Fruit fly (Drosophila melanogaster) whole organism, embryonic: ENCODE data around the gene CG34008.

ENCODE experiments used
- Atf-2 ChIP-seq: fragments of 200-800 bp; sonication (Bioruptor generic); optimal IDR thresholded peaks from 2 replicates; lab custom pipeline; 2016; ENCODE audit warnings: missing biosample characterization, missing genetic modification characterization
- Bgb ChIP-seq: fragments of 200-800 bp; sonication (Bioruptor generic); IDR thresholded peaks from 2 replicates; pipeline ENCODE4 v1.3.6; 2022; ENCODE audit warnings: missing biosample characterization, missing genetic modification characterization; ENCODE audit not compliant: partially characterized antibody
- CG10431 ChIP-seq: fragments of 200-800 bp; sonication (Bioruptor generic); optimal IDR thresholded peaks from 3 replicates; lab custom pipeline; 2018; ENCODE audit warnings: missing biosample characterization, mild to moderate bottlenecking, missing genetic modification characterization
- CG10565 ChIP-seq: fragments of 200-800 bp; sonication (Bioruptor generic); optimal IDR thresholded peaks from 3 replicates; lab custom pipeline; 2016; ENCODE audit warnings: missing biosample characterization, mild to moderate bottlenecking, missing genetic modification characterization
- CG11093 ChIP-seq: fragments of 200-800 bp; sonication (Bioruptor generic); IDR thresholded peaks from 3 replicates; pipeline ENCODE4 v1.3.6; 2022; ENCODE audit warnings: missing biosample characterization, missing genetic modification characterization
- CG11723 ChIP-seq: fragments of 200-800 bp; sonication (Bioruptor generic); optimal IDR thresholded peaks from 2 replicates; lab custom pipeline; 2017; ENCODE audit warnings: missing biosample characterization, mild to moderate bottlenecking, missing genetic modification characterization
- CG12071 ChIP-seq: fragments of 200-800 bp; sonication (Bioruptor generic); optimal IDR thresholded peaks from 3 replicates; lab custom pipeline; 2018; ENCODE audit warnings: missing biosample characterization, mild to moderate bottlenecking, missing genetic modification characterization
- CG12155 ChIP-seq: fragments of 200-800 bp; sonication (Bioruptor generic); optimal IDR thresholded peaks from 3 replicates; lab custom pipeline; 2016; ENCODE audit warnings: missing biosample characterization, missing genetic modification characterization
- CG12769 ChIP-seq: fragments of 200-800 bp; sonication (Bioruptor generic); optimal IDR thresholded peaks from 2 replicates; lab custom pipeline; 2019; ENCODE audit warnings: missing biosample characterization, mild to moderate bottlenecking, missing genetic modification characterization, moderate library complexity
- CG13287 ChIP-seq: fragments of 200-800 bp; sonication (Bioruptor generic); IDR thresholded peaks from 2 replicates; pipeline ENCODE4 v1.3.6; 2022; ENCODE audit warnings: missing biosample characterization, missing genetic modification characterization; ENCODE audit not compliant: partially characterized antibody
- CG14441 ChIP-seq: fragments of 200-800 bp; sonication (Bioruptor generic); IDR thresholded peaks from 2 replicates; pipeline ENCODE4 v1.3.6; 2022; ENCODE audit warnings: missing biosample characterization, missing genetic modification characterization
- CG17912 ChIP-seq: fragments of 200-800 bp; sonication (Bioruptor generic); optimal IDR thresholded peaks from 2 replicates; lab custom pipeline; 2018; ENCODE audit warnings: missing biosample characterization, mild to moderate bottlenecking, missing genetic modification characterization
- CG18599 ChIP-seq: fragments of 200-800 bp; sonication (Bioruptor generic); optimal IDR thresholded peaks from 3 replicates; lab custom pipeline; 2017; ENCODE audit warnings: missing biosample characterization, missing genetic modification characterization, mild to moderate bottlenecking, moderate library complexity, missing genetic modification reagents
- CG3281 ChIP-seq: fragments of 200-800 bp; sonication (Bioruptor generic); optimal IDR thresholded peaks from 3 replicates; lab custom pipeline; 2017; ENCODE audit warnings: missing biosample characterization, mild to moderate bottlenecking, missing genetic modification characterization
- CG34224 ChIP-seq: fragments of 200-800 bp; sonication (Bioruptor generic); IDR thresholded peaks from 3 replicates; pipeline ENCODE4 v1.3.6; 2022; ENCODE audit warnings: missing biosample characterization, missing genetic modification characterization; ENCODE audit not compliant: partially characterized antibody
- CG6765 ChIP-seq: fragments of 200-800 bp; sonication (Bioruptor generic); optimal IDR thresholded peaks from 3 replicates; lab custom pipeline; 2017; ENCODE audit warnings: missing biosample characterization, mild to moderate bottlenecking, missing genetic modification characterization
- CG7928 ChIP-seq: fragments of 200-800 bp; sonication (Bioruptor generic); optimal IDR thresholded peaks from 2 replicates; lab custom pipeline; 2017; ENCODE audit warnings: missing biosample characterization, mild to moderate bottlenecking, missing genetic modification characterization
- CG7987 ChIP-seq: fragments of 200-800 bp; sonication (Bioruptor generic); optimal IDR thresholded peaks from 2 replicates; lab custom pipeline; 2018; ENCODE audit warnings: missing biosample characterization, mild to moderate bottlenecking, missing genetic modification characterization, moderate library complexity
- CG8089 ChIP-seq: fragments of 200-800 bp; sonication (Bioruptor generic); optimal IDR thresholded peaks from 3 replicates; lab custom pipeline; 2016; ENCODE audit warnings: missing biosample characterization, missing genetic modification characterization
- CG9609 ChIP-seq: fragments of 200-800 bp; sonication (Bioruptor generic); optimal IDR thresholded peaks from 3 replicates; lab custom pipeline; 2016; ENCODE audit warnings: missing biosample characterization, missing genetic modification characterization
- CG9817 ChIP-seq: fragments of 200-800 bp; sonication (Bioruptor generic); optimal IDR thresholded peaks from 2 replicates; lab custom pipeline; 2018; ENCODE audit warnings: missing biosample characterization, mild to moderate bottlenecking, missing genetic modification characterization, moderate library complexity
- CrebB ChIP-seq: fragments of 200-800 bp; sonication (Bioruptor generic); optimal IDR thresholded peaks from 3 replicates; lab custom pipeline; 2018; ENCODE audit warnings: missing biosample characterization, mild to moderate bottlenecking, missing genetic modification characterization
- D ChIP-seq, 2 experiments: fragments of 200-800 bp in 1 of 2; fragments of >200 bp in 1 of 2; sonication (Bioruptor generic) in 1 of 2; optimal IDR thresholded peaks; 2 replicates in 1 of 2; 3 replicates in 1 of 2; lab custom pipeline; 2017; ENCODE audit warnings: mild to moderate bottlenecking in 1 of 2, missing biosample characterization in 1 of 2, missing genetic modification characterization in 1 of 2, missing genetic modification reagents in 1 of 2
- Dip3 ChIP-seq: fragments of 200-800 bp; sonication (Bioruptor generic); optimal IDR thresholded peaks from 3 replicates; lab custom pipeline; 2016; ENCODE audit warnings: missing biosample characterization, missing genetic modification characterization
- Eip74EF ChIP-seq, 2 experiments: fragments of 200-800 bp in 1 of 2; fragments of >200 bp in 1 of 2; sonication (Bioruptor generic) in 1 of 2; optimal IDR thresholded peaks; 2 replicates each; lab custom pipeline; 2017 to 2019; ENCODE audit warnings: missing biosample characterization in 2 of 2, missing genetic modification characterization in 2 of 2, mild to moderate bottlenecking in 1 of 2, moderate library complexity in 1 of 2
- Hey ChIP-seq: fragments of 200-800 bp; sonication (Bioruptor generic); optimal IDR thresholded peaks from 3 replicates; lab custom pipeline; 2018; ENCODE audit warnings: missing biosample characterization, mild to moderate bottlenecking, missing genetic modification characterization
- Hmx ChIP-seq: fragments of 200-800 bp; sonication (Bioruptor generic); optimal IDR thresholded peaks from 2 replicates; lab custom pipeline; 2016; ENCODE audit warnings: missing biosample characterization, missing genetic modification characterization
- Hr78 ChIP-seq, 2 experiments: fragments of 200-800 bp in 1 of 2; fragments of >200 bp in 1 of 2; sonication (Bioruptor generic) in 1 of 2; optimal IDR thresholded peaks; 2 replicates each; lab custom pipeline; 2017 to 2019; ENCODE audit warnings: missing biosample characterization in 2 of 2, missing genetic modification characterization in 2 of 2, mild to moderate bottlenecking in 1 of 2, moderate library complexity in 1 of 2
- Jarid2 ChIP-seq: fragments of 200-800 bp; sonication (Bioruptor generic); optimal IDR thresholded peaks from 3 replicates; lab custom pipeline; 2017; ENCODE audit warnings: mild to moderate bottlenecking, missing biosample characterization, missing genetic modification reagents, missing genetic modification characterization
- Med ChIP-seq: fragments of 200-800 bp; sonication (Bioruptor generic); peaks from one replicate; lab custom pipeline; 2016; ENCODE audit warnings: missing biosample characterization, missing genetic modification characterization, mild to moderate bottlenecking, inconsistent platforms, moderate library complexity
- Stat92E ChIP-seq, 3 experiments: fragments of >200 bp in 2 of 3; fragments of 200-800 bp in 1 of 3; sonication (Bioruptor generic) in 1 of 3; optimal IDR thresholded peaks; 2 replicates each; lab custom pipeline; 2017 to 2019; ENCODE audit warnings: missing biosample characterization in 3 of 3, missing genetic modification characterization in 3 of 3, mild to moderate bottlenecking in 1 of 3, moderate library complexity in 1 of 3
- bbx ChIP-seq: fragments of 200-800 bp; sonication (Bioruptor generic); IDR thresholded peaks from 2 replicates; pipeline ENCODE4 v1.3.6; 2022; ENCODE audit warnings: missing biosample characterization, missing genetic modification characterization; ENCODE audit not compliant: partially characterized antibody
- cad ChIP-seq: fragments of >200 bp; optimal IDR thresholded peaks from 2 replicates; lab custom pipeline; 2017; ENCODE audit warnings: missing biosample characterization, missing genetic modification characterization
- cg ChIP-seq: fragments of 200-800 bp; sonication (Bioruptor generic); optimal IDR thresholded peaks from 3 replicates; lab custom pipeline; 2019; ENCODE audit warnings: missing biosample characterization, mild to moderate bottlenecking, missing genetic modification characterization, moderate library complexity
- crol ChIP-seq: fragments of 200-800 bp; sonication (Bioruptor generic); IDR thresholded peaks from 2 replicates; pipeline ENCODE4 v1.3.6; 2022; ENCODE audit warnings: missing biosample characterization, missing genetic modification characterization
- grn ChIP-seq: fragments of 200-800 bp; sonication (Bioruptor generic); optimal IDR thresholded peaks from 3 replicates; lab custom pipeline; 2017; ENCODE audit warnings: missing biosample characterization, missing genetic modification characterization
- gro ChIP-seq: fragments of 200-800 bp; sonication (Bioruptor generic); optimal IDR thresholded peaks from 2 replicates; lab custom pipeline; 2016; ENCODE audit warnings: missing biosample characterization, missing genetic modification characterization
- hbn ChIP-seq: fragments of 200-800 bp; sonication (Bioruptor generic); IDR thresholded peaks from 2 replicates; pipeline ENCODE4 v1.3.6; 2022; ENCODE audit warnings: missing biosample characterization, missing genetic modification characterization; ENCODE audit not compliant: partially characterized antibody
- kni ChIP-seq: fragments of 200-800 bp; sonication (Bioruptor generic); optimal IDR thresholded peaks from 3 replicates; lab custom pipeline; 2017; ENCODE audit warnings: mild to moderate bottlenecking, missing biosample characterization, missing genetic modification reagents, missing genetic modification characterization
- lmd ChIP-seq: fragments of 200-800 bp; sonication (Bioruptor generic); IDR thresholded peaks from 2 replicates; pipeline ENCODE4 v1.3.6; 2022; ENCODE audit warnings: missing biosample characterization, missing genetic modification characterization
- pb ChIP-seq: fragments of 200-800 bp; sonication (Bioruptor generic); optimal IDR thresholded peaks from 3 replicates; lab custom pipeline; 2016; ENCODE audit warnings: missing biosample characterization, missing genetic modification characterization
- pros ChIP-seq: fragments of 200-800 bp; sonication (Bioruptor generic); optimal IDR thresholded peaks from 3 replicates; lab custom pipeline; 2019; ENCODE audit warnings: missing biosample characterization, mild to moderate bottlenecking, missing genetic modification characterization, moderate library complexity
- slbo ChIP-seq: fragments of 200-800 bp; sonication (Bioruptor generic); IDR thresholded peaks from 2 replicates; pipeline ENCODE4 v1.3.6; 2022; ENCODE audit warnings: missing biosample characterization, missing genetic modification characterization
- ssp ChIP-seq: fragments of 200-800 bp; sonication (Bioruptor generic); IDR thresholded peaks from 2 replicates; pipeline ENCODE4 v1.3.6; 2022; ENCODE audit warnings: missing biosample characterization, missing genetic modification characterization
- tap ChIP-seq: fragments of 200-800 bp; optimal IDR thresholded peaks from 3 replicates; lab custom pipeline; 2019; ENCODE audit warnings: missing biosample characterization, mild to moderate bottlenecking, missing genetic modification characterization, moderate library complexity
- tll ChIP-seq, 2 experiments: fragments of 200-800 bp in 1 of 2; fragments of >200 bp in 1 of 2; sonication (Bioruptor generic) in 1 of 2; optimal IDR thresholded peaks; 2 replicates each; lab custom pipeline; 2017 to 2019; ENCODE audit warnings: missing biosample characterization in 2 of 2, missing genetic modification characterization in 2 of 2, mild to moderate bottlenecking in 1 of 2, moderate library complexity in 1 of 2
- trh ChIP-seq: fragments of 200-800 bp; sonication (Bioruptor generic); optimal IDR thresholded peaks from 2 replicates; lab custom pipeline; 2016; ENCODE audit warnings: missing biosample characterization, missing genetic modification characterization
- tup ChIP-seq: fragments of 200-800 bp; sonication (Bioruptor generic); optimal IDR thresholded peaks from 2 replicates; lab custom pipeline; 2016; ENCODE audit warnings: missing biosample characterization, mild to moderate bottlenecking, missing genetic modification characterization, moderate library complexity
- zfh1 ChIP-seq: fragments of 200-800 bp; sonication (Bioruptor generic); IDR thresholded peaks from 3 replicates; pipeline ENCODE4 v1.3.6; 2022; ENCODE audit warnings: missing biosample characterization, missing genetic modification characterization

Gene CG34008

dm6 chr3R:20543220-20543619, 38.1 kb downstream of the CG34008 start (continued):
- TF ChIP-seq Hr78 (GFP tag; optimal IDR thresholded peaks at IDR 0.05; lab: Kevin White, UChicago) (no peak), tll (GFP tag; optimal IDR thresholded peaks at IDR 0.05; lab: Kevin White, UChicago) (peak in 1 of 2 experiments; percentile 99), CG12769 (no peak), lmd (no peak), CG12071 (GFP tag; lab: Kevin White, UChicago) (no peak), tup (GFP tag; lab: Kevin White, UChicago) (no peak), pros (GFP tag; lab: Kevin White, UChicago) (peak; percentile 61), CG12155 (GFP tag; lab: Kevin White, UChicago) (no peak), D (optimal IDR thresholded peaks at IDR 0.05; lab: Kevin White, UChicago) (peak; percentile 25), D (GFP tag; optimal IDR thresholded peaks at IDR 0.05; lab: Kevin White, UChicago) (no peak), CG10565 (GFP tag; lab: Kevin White, UChicago) (no peak), Jarid2 (no peak), cad (GFP tag; lab: Kevin White, UChicago) (peak; percentile 27), Hey (tag; lab: Kevin White, UChicago) (no peak), CG17912 (no peak), pb (GFP tag; lab: Kevin White, UChicago) (no peak), Hmx (GFP tag; lab: Kevin White, UChicago) (no peak), CG18599 (GFP tag; lab: Kevin White, UChicago) (no peak), CG11093 (GFP tag; lab: Robert Waterston, UW) (no peak), trh (no peak), CG13287 (no peak), Bgb (GFP tag; lab: Robert Waterston, UW) (no peak), tap (tag; lab: Kevin White, UChicago) (no peak), CG9817 (tag; lab: Kevin White, UChicago) (no peak), CG11723 (GFP tag; lab: Kevin White, UChicago) (no peak), hbn (GFP tag; lab: Robert Waterston, UW) (no peak), Dip3 (GFP tag; lab: Kevin White, UChicago) (no peak), gro (GFP tag; lab: Kevin White, UChicago) (no peak), Med (GFP tag; lab: Kevin White, UChicago) (peak; percentile 61), grn (GFP tag; lab: Kevin White, UChicago) (peak; percentile 90), zfh1 (GFP tag; lab: Robert Waterston, UW) (0 out of 3 replicates have a peak, but pooled peaks have one; percentile 6), crol (GFP tag; lab: Robert Waterston, UW) (0 out of 2 replicates have a peak, but pooled peaks have one; percentile 29), CG34224 (GFP tag; lab: Robert Waterston, UW) (no peak), CG8089 (no peak), CrebB (tag; lab: Kevin White, UChicago) (no peak), CG7987 (GFP tag; lab: Kevin White, UChicago) (no peak), kni (peak; percentile 94), CG14441 (GFP tag; lab: Robert Waterston, UW) (no peak), CG3281 (GFP tag; lab: Kevin White, UChicago) (no peak), CG7928 (GFP tag; lab: Kevin White, UChicago) (no peak), CG9609 (GFP tag; lab: Kevin White, UChicago) (no peak), CG10431 (GFP tag; lab: Kevin White, UChicago) (no peak), cg (no peak), ssp (GFP tag; lab: Robert Waterston, UW) (no peak), bbx (GFP tag; lab: Robert Waterston, UW) (no peak), Atf-2 (GFP tag; lab: Kevin White, UChicago) (no peak), slbo (GFP tag; lab: Robert Waterston, UW) (no peak), CG6765 (GFP tag; lab: Kevin White, UChicago) (no peak), Eip74EF (GFP tag; optimal IDR thresholded peaks at IDR 0.05; lab: Kevin White, UChicago) (no peak), Stat92E (GFP tag; optimal IDR thresholded peaks at IDR 0.05; lab: Kevin White, UChicago) (peak in 1 of 3 experiments; percentile 89)
